Worm (Caenorhabditis elegans) whole organism, L3 larva: ENCODE measurements around the gene gpr-1.

Source experiments
- R02D3.7 ChIP-seq: fragments of 150-350 bp; optimal IDR thresholded peaks from 2 replicates; lab custom pipeline; 2014; ENCODE audit warnings: missing biosample characterization, missing genetic modification characterization
- ZK546.5 ChIP-seq: sonication (generic microtip); optimal IDR thresholded peaks from 2 replicates; lab custom pipeline; 2017; ENCODE audit warnings: missing biosample characterization, missing genetic modification characterization
- aly-2 ChIP-seq: fragments of 150-350 bp; optimal IDR thresholded peaks from 2 replicates; lab custom pipeline; 2014; ENCODE audit warnings: missing biosample characterization, missing genetic modification characterization
- ama-1 ChIP-seq: fragments of 150-350 bp; optimal IDR thresholded peaks from 2 replicates; lab custom pipeline; 2018
- ceh-16 ChIP-seq: sonication (generic microtip); optimal IDR thresholded peaks from 2 replicates; lab custom pipeline; 2017; ENCODE audit warnings: missing biosample characterization, missing genetic modification characterization
- ceh-9 ChIP-seq: sonication (generic microtip); optimal IDR thresholded peaks from 2 replicates; lab custom pipeline; 2018; ENCODE audit warnings: missing biosample characterization, missing genetic modification characterization
- daf-12 ChIP-seq: fragments of 150-350 bp; optimal IDR thresholded peaks from 2 replicates; lab custom pipeline; 2014; ENCODE audit warnings: missing biosample characterization, missing genetic modification reagents, missing genetic modification characterization
- egl-27 ChIP-seq: sonication (generic microtip); optimal IDR thresholded peaks from 4 replicates; lab custom pipeline; 2017; ENCODE audit warnings: missing biosample characterization, missing genetic modification reagents, missing genetic modification characterization
- egl-5 ChIP-seq: fragments of 150-350 bp; optimal IDR thresholded peaks from 2 replicates; lab custom pipeline; 2017; ENCODE audit warnings: missing biosample characterization, missing genetic modification reagents, missing genetic modification characterization, inconsistent platforms
- elt-3 ChIP-seq, 3 experiments: fragments of 150-350 bp in 1 of 3; sonication (generic microtip) in 2 of 3; optimal IDR thresholded peaks; 2 replicates in 2 of 3; 4 replicates in 1 of 3; lab custom pipeline; 2014 to 2017; ENCODE audit warnings: missing biosample characterization in 3 of 3, missing genetic modification characterization in 3 of 3
- eor-1 ChIP-seq, 2 experiments: fragments of 150-350 bp; optimal IDR thresholded peaks; 2 replicates each; lab custom pipeline; 2014 to 2018; ENCODE audit warnings: missing biosample characterization in 2 of 2, missing genetic modification characterization in 2 of 2
- fkh-10 ChIP-seq: sonication (generic microtip); optimal IDR thresholded peaks from 2 replicates; lab custom pipeline; 2017; ENCODE audit warnings: missing biosample characterization, missing genetic modification reagents, missing genetic modification characterization
- fkh-2 ChIP-seq: fragments of 150-350 bp; optimal IDR thresholded peaks from 2 replicates; lab custom pipeline; 2014; ENCODE audit warnings: missing biosample characterization, missing genetic modification reagents, missing genetic modification characterization
- fos-1 ChIP-seq: fragments of 150-350 bp; optimal IDR thresholded peaks from 2 replicates; lab custom pipeline; 2014; ENCODE audit warnings: missing biosample characterization, missing genetic modification characterization
- hmg-11 ChIP-seq: sonication (generic microtip); optimal IDR thresholded peaks from 2 replicates; lab custom pipeline; 2016; ENCODE audit warnings: missing genetic modification characterization, missing compliant biosample characterization
- jun-1 ChIP-seq: fragments of 150-350 bp; optimal IDR thresholded peaks from 2 replicates; lab custom pipeline; 2014; ENCODE audit warnings: missing biosample characterization, missing genetic modification reagents, missing genetic modification characterization
- lin-15B ChIP-seq: fragments of 150-350 bp; optimal IDR thresholded peaks from 2 replicates; lab custom pipeline; 2014; ENCODE audit warnings: missing biosample characterization, missing genetic modification characterization
- lin-39 ChIP-seq: fragments of 150-350 bp; optimal IDR thresholded peaks from 2 replicates; lab custom pipeline; 2018; ENCODE audit warnings: missing biosample characterization, missing genetic modification reagents, missing genetic modification characterization
- mdl-1 ChIP-seq: fragments of 150-350 bp; optimal IDR thresholded peaks from 2 replicates; lab custom pipeline; 2014; ENCODE audit warnings: missing biosample characterization, missing genetic modification characterization
- mml-1 ChIP-seq: fragments of 150-350 bp; sonication (generic microtip); optimal IDR thresholded peaks from 3 replicates; lab custom pipeline; 2014; ENCODE audit warnings: missing biosample characterization, missing genetic modification characterization
- nfya-1 ChIP-seq: sonication (generic microtip); optimal IDR thresholded peaks from 2 replicates; lab custom pipeline; 2017; ENCODE audit warnings: missing genetic modification characterization, mild to moderate bottlenecking, missing compliant biosample characterization, antibody characterized with exemption, moderate library complexity; ENCODE audit not compliant: insufficient read depth
- nhr-11 ChIP-seq: fragments of 150-350 bp; optimal IDR thresholded peaks from 2 replicates; lab custom pipeline; 2014; ENCODE audit warnings: missing biosample characterization, missing genetic modification characterization
- nhr-23 ChIP-seq: fragments of 150-350 bp; optimal IDR thresholded peaks from 2 replicates; lab custom pipeline; 2014; ENCODE audit warnings: missing biosample characterization, missing genetic modification reagents, missing genetic modification characterization
- nhr-237 ChIP-seq: fragments of 150-350 bp; optimal IDR thresholded peaks from 2 replicates; lab custom pipeline; 2014; ENCODE audit warnings: missing biosample characterization, missing genetic modification characterization
- nhr-25 ChIP-seq: sonication (generic microtip); optimal IDR thresholded peaks from 2 replicates; lab custom pipeline; 2017; ENCODE audit warnings: missing biosample characterization, missing genetic modification characterization
- nhr-28 ChIP-seq: fragments of 150-350 bp; optimal IDR thresholded peaks from 2 replicates; lab custom pipeline; 2014; ENCODE audit warnings: missing biosample characterization, missing genetic modification characterization
- nhr-43 ChIP-seq: sonication (generic microtip); optimal IDR thresholded peaks from 2 replicates; lab custom pipeline; 2016; ENCODE audit warnings: mild to moderate bottlenecking, missing genetic modification characterization, missing compliant biosample characterization; ENCODE audit not compliant: poor library complexity, severe bottlenecking
- nhr-67 ChIP-seq: fragments of 150-350 bp; optimal IDR thresholded peaks from 2 replicates; lab custom pipeline; 2014; ENCODE audit warnings: missing biosample characterization, missing genetic modification characterization
- nhr-76 ChIP-seq: fragments of 150-350 bp; sonication (generic microtip); optimal IDR thresholded peaks from 5 replicates; lab custom pipeline; 2014; ENCODE audit warnings: missing biosample characterization, missing genetic modification characterization
- nhr-77 ChIP-seq: fragments of 150-350 bp; optimal IDR thresholded peaks from 2 replicates; lab custom pipeline; 2014; ENCODE audit warnings: missing biosample characterization, missing genetic modification characterization
- pha-4 ChIP-seq: fragments of 150-350 bp; optimal IDR thresholded peaks from 2 replicates; lab custom pipeline; 2014; ENCODE audit warnings: missing biosample characterization, missing genetic modification reagents, missing genetic modification characterization
- pqm-1 ChIP-seq: fragments of 150-350 bp; optimal IDR thresholded peaks from 2 replicates; lab custom pipeline; 2017; ENCODE audit warnings: missing biosample characterization, missing genetic modification characterization, inconsistent platforms
- sea-2 ChIP-seq: fragments of 150-350 bp; sonication (generic microtip); optimal IDR thresholded peaks from 4 replicates; lab custom pipeline; 2014; ENCODE audit warnings: missing biosample characterization, missing genetic modification reagents, missing genetic modification characterization
- skn-1 ChIP-seq: fragments of 150-350 bp; optimal IDR thresholded peaks from 2 replicates; lab custom pipeline; 2014; ENCODE audit warnings: missing biosample characterization, missing genetic modification characterization
- unc-39 ChIP-seq: sonication (generic microtip); optimal IDR thresholded peaks from 4 replicates; lab custom pipeline; 2017; ENCODE audit warnings: missing biosample characterization, missing genetic modification characterization
- unc-62 ChIP-seq: fragments of 150-350 bp; sonication (generic microtip); optimal IDR thresholded peaks from 4 replicates; lab custom pipeline; 2014; ENCODE audit warnings: missing biosample characterization, missing genetic modification reagents, missing genetic modification characterization
- zag-1 ChIP-seq: fragments of 150-350 bp; optimal IDR thresholded peaks from 2 replicates; lab custom pipeline; 2014; ENCODE audit warnings: missing biosample characterization, missing genetic modification characterization
- ztf-11 ChIP-seq: fragments of 150-350 bp; optimal IDR thresholded peaks from 2 replicates; lab custom pipeline; 2014; ENCODE audit warnings: missing biosample characterization, missing genetic modification characterization

The gpr-1 gene

DNA sequence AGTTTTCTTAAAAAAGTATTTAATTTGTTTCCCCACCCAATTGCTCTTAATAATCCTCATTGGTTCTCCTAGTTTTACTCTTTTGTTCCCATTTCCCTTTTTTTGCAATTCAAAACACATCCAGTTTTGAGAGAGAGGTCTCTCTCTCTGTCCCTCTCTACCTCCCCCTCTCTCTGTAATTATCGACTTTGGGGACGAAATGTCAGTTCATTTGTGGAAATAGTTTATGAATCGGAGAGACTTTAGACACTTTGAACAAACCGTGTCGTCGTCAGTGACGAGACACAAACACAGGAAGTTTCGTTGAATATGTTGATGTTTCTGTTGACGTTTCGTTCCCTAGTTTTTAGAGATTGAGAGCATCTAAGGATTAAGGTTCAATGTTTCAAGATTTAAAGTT is 34.4 kb downstream of the gpr-1 start:
- TF ChIP-seq nhr-11 (tag; lab: Kevin White, UChicago) (no peak), nhr-25 (tag; lab: Kevin White, UChicago) (peak; percentile 40), nhr-23 (peak; percentile 41)
- TF ChIP-seq, all 47 proteins: peak for 2

DNA sequence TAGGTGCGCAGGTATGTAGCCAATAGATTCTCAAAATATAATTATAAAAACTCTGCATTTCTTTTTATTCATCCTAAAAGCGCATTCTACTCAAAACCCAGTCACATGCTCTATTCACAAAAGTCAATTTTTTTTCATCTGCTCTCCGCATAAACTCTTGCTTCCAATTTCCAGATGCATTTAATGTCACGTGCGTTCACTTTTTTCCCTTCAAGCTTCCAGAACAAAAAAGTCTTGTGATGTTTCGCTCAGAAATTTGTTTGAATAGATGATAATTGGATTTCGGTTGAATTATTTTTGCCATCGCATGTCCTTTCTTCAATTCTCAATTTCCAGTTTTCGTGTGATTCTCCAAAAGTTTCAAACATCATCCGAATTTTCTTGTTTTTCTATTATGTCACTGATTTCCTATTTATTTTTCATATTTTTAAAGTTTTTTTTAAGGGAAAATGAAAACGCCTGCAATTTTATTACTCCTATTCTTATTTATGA is 36.2 kb downstream of the gpr-1 start, which contains the start of gene F22B7.1:
Gene F22B7.1 (plus strand): TSS at position 442 of the 492 bp plus-strand sequence.
- TF ChIP-seq eor-1 (tag; optimal IDR thresholded peaks at IDR 0.05; lab: Kevin White, UChicago), result no peak
- no peak for TF ChIP-seq nhr-11 (tag; lab: Kevin White, UChicago)
- no peak for TF ChIP-seq unc-39
- no peak for TF ChIP-seq fkh-10 (GFP tag; lab: Kevin White, UChicago)
- TF ChIP-seq jun-1 (tag; lab: Kevin White, UChicago), result no peak
- TF ChIP-seq lin-39, result no peak
- no peak for TF ChIP-seq sea-2 (GFP tag; lab: Kevin White, UChicago)
- no peak for TF ChIP-seq hmg-11 (tag; lab: Kevin White, UChicago)
- no peak for TF ChIP-seq nhr-67 (tag; lab: Kevin White, UChicago)

DNA sequence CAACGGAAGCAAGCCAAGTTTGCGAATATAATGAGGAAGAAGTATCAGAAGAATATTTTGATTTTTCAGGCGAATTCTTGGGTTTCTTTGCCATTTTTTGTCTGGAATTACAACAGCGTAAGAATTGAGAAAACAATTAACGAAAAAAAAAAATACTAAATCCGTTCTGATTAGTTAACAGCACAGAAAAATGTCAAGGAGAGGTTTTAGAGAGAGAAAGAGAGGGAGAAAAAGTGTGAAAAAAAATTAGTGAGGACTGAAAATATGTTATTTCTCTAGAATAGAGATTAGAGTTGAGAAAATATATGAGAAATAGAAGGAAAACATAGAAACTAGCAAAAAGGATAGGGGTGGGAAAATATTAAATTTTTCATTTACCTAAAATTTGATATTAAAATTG is 38.6 kb downstream of the gpr-1 start, which contains the start of gene dpy-19:
Gene dpy-19 (minus strand): TSS at position 101 of the 400 bp plus-strand sequence.
- TF ChIP-seq pqm-1 (no peak), unc-39 (no peak), sea-2 (GFP tag; lab: Kevin White, UChicago) (no peak), hmg-11 (tag; lab: Kevin White, UChicago) (no peak), nhr-28 (tag; lab: Kevin White, UChicago) (no peak), nfya-1 (tag; lab: Kevin White, UChicago) (no peak), skn-1 (tag; lab: Kevin White, UChicago) (no peak), elt-3 (tag; optimal IDR thresholded peaks at IDR 0.05; lab: Kevin White, UChicago) (no peak), nhr-77 (tag; lab: Kevin White, UChicago) (no peak), nhr-23 (no peak), nhr-67 (tag; lab: Kevin White, UChicago) (no peak)
- TF ChIP-seq, all 47 proteins: peak for 0

ce11 chrIII:8668717-8669116 is 40.0 kb downstream of the gpr-1 start:
- no peak for TF ChIP-seq R02D3.7
- no peak for TF ChIP-seq fkh-2 (tag; lab: Kevin White, UChicago)
- no peak for TF ChIP-seq unc-39
- TF ChIP-seq nhr-25 (tag; lab: Kevin White, UChicago), result peak; percentile 9
- peak; percentile 19 for TF ChIP-seq hmg-11 (tag; lab: Kevin White, UChicago)
- TF ChIP-seq egl-5 (tag; lab: Kevin White, UChicago), result no peak
- no peak for TF ChIP-seq elt-3 (tag; optimal IDR thresholded peaks at IDR 0.05; lab: Kevin White, UChicago)

DNA sequence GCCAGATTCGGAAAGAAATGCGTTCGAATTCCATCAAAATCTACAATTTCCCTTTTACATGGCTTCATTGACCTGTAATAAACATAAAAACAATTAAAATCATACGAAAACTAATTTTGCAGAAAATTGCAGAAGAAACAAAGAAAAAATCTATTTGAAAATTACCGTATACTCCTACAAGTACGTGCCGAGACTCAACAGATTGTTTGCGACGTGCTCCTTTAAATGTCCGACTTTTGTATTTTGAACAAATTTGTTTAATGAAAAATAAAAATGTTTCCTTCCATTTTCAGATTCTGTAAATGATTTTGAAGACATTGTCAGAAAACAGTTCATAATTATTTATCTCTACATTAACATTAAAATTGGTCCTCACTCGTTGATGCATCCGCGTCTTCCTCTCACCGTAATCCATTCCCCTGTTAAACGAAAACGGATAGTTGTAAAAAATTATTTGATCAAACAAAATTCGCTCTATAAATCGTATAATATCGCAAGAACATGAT is 46.3 kb downstream of the gpr-1 start, which contains the start of gene pgl-2:
Gene pgl-2 (minus strand): TSS at position 456 of the 506 bp plus-strand sequence.
- TF ChIP-seq elt-3 (tag; optimal IDR thresholded peaks at IDR 0.05; lab: Kevin White, UChicago) (no peak), fos-1 (tag; lab: Kevin White, UChicago) (no peak), eor-1 (tag; optimal IDR thresholded peaks at IDR 0.05; lab: Kevin White, UChicago) (no peak), ceh-9 (tag; lab: Kevin White, UChicago) (no peak), sea-2 (GFP tag; lab: Kevin White, UChicago) (no peak), ama-1 (lab: Kevin White, UChicago) (no peak)

- TF ChIP-seq R02D3.7, result no peak
- TF ChIP-seq mdl-1, result no peak
- TF ChIP-seq nhr-67 (tag; lab: Kevin White, UChicago), result no peak
- TF ChIP-seq lin-15B (tag; lab: Kevin White, UChicago), result peak; percentile 34
- TF ChIP-seq zag-1 (tag; lab: Kevin White, UChicago), result no peak
- TF ChIP-seq jun-1 (tag; lab: Kevin White, UChicago), result peak; percentile 61
- no peak for TF ChIP-seq ztf-11 (tag; lab: Kevin White, UChicago)
- no peak for TF ChIP-seq fkh-10 (GFP tag; lab: Kevin White, UChicago)
- no peak for TF ChIP-seq ceh-16 (tag; lab: Kevin White, UChicago)
- no peak for TF ChIP-seq nhr-11 (tag; lab: Kevin White, UChicago)
- no peak for TF ChIP-seq eor-1 (tag; optimal IDR thresholded peaks at IDR 0.05; lab: Kevin White, UChicago)
- TF ChIP-seq nhr-237, result no peak
- no peak for TF ChIP-seq mml-1
- TF ChIP-seq unc-39, result no peak
- peak; percentile 51 for TF ChIP-seq nhr-25 (tag; lab: Kevin White, UChicago)
- TF ChIP-seq egl-27, result no peak
- TF ChIP-seq pqm-1, result peak; percentile 26
- TF ChIP-seq nhr-77 (tag; lab: Kevin White, UChicago), result no peak
- TF ChIP-seq unc-62 (GFP tag; lab: Kevin White, UChicago), result no peak
- TF ChIP-seq nhr-43 (tag; lab: Kevin White, UChicago), result peak; percentile 67
- no peak for TF ChIP-seq nhr-28 (tag; lab: Kevin White, UChicago)
- TF ChIP-seq ceh-9 (tag; lab: Kevin White, UChicago), result no peak
- no peak for TF ChIP-seq ZK546.5 (tag; lab: Kevin White, UChicago)
- TF ChIP-seq pha-4 (tag; lab: Kevin White, UChicago), result peak; percentile 71
- TF ChIP-seq aly-2, result no peak
- TF ChIP-seq daf-12, result no peak
- TF ChIP-seq hmg-11 (tag; lab: Kevin White, UChicago), result peak; percentile 90
- no peak for TF ChIP-seq nhr-76
- TF ChIP-seq fkh-2 (tag; lab: Kevin White, UChicago), result no peak
- TF ChIP-seq sea-2 (GFP tag; lab: Kevin White, UChicago), result no peak
- no peak for TF ChIP-seq ama-1 (lab: Kevin White, UChicago)
Measured at ce11 chrIII:8678371-8678770, 49.6 kb downstream of the gpr-1 start.
